Worm (Caenorhabditis elegans) whole organism, L4/young adult: Measurements from ENCODE around the gene Y51H7BR.8.
"Not testable (repeated sequence)": the region's sequence is repeated elsewhere in the genome, so short reads cannot be mapped to it uniquely, and the experiment has no call there.

ENCODE experiments used
- W03F9.2 ChIP-seq: fragments of 150-350 bp; optimal IDR thresholded peaks from 2 replicates; lab custom pipeline; 2014; ENCODE audit warnings: missing biosample characterization, missing genetic modification characterization
- dao-5 ChIP-seq: sonication (generic microtip); optimal IDR thresholded peaks from 2 replicates; lab custom pipeline; 2016; ENCODE audit warnings: missing genotype, missing genetic modification characterization, moderate library complexity, missing compliant biosample characterization
- him-1 ChIP-seq: sonication (generic microtip); optimal IDR thresholded peaks from 2 replicates; lab custom pipeline; 2016; ENCODE audit warnings: missing genotype, missing genetic modification reagents, missing genetic modification characterization, missing compliant biosample characterization

Gene Y51H7BR.8

DNA sequence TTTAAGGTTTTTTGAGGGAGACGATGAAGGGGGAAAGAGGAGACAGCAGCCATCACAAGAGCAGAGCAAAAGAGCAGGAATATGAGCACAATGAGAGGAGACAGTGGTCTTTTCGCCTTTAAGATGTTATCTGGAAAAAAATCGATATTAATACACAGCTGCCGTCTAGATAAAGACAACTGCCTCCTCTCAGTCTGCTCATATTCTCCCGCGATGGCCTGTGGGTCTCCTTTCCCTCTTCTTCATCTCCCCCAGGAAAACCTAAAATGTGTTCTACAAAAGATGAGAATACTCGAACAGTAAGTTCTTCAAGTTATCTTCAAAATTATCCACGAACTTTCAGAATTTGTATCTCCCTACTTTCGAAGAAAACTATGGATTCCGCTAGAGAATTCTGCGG lies 31.5 kb downstream of the Y51H7BR.8 start, which contains the start of the genes fbxb-52 and fbxb-51:
TSS of gene fbxb-52 (minus strand) at position 101 of the 400 bp plus-strand sequence.
TSS of gene fbxb-51 (plus strand) at position 212 of the 400 bp plus-strand sequence.
- TF ChIP-seq dao-5 (tag; lab: Kevin White, UChicago), result no peak
- no peak for TF ChIP-seq him-1
- TF ChIP-seq W03F9.2, result no peak

- TF ChIP-seq dao-5 (tag; lab: Kevin White, UChicago); W03F9.2; him-1: not testable (repeated sequence)
These were observed 37.2 kb downstream of the Y51H7BR.8 start, which contains the start of the genes fbxb-54 and fbxb-50 for ce11 chrII:1556217-1556616. Gene fbxb-54, minus strand, starts transcription at chrII:1556317. Gene fbxb-50, plus strand, starts transcription at chrII:1556443.

- no peak for TF ChIP-seq W03F9.2
- no peak for TF ChIP-seq him-1
- TF ChIP-seq dao-5 (tag; lab: Kevin White, UChicago), result no peak
These were observed 41.8 kb downstream of the Y51H7BR.8 start for ce11 chrII:1560839-1561238.

DNA sequence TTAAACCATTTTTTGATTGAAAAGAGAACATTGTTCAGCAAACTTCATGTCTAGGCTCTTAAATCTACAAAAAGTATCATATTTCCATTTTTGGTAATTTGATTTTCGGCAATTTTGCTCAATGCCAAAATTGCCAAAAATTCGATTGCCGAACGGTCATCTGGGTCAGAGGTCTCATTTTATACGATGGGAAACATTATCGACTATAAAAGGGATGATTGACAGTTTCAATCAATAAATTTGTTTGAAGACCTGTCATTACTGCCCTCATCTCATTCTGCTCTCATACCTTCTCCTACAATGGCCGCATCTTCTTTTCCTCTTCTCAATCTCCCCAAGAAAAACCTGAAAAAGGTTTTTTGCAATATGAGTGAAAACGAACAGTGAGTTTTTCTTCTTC lies 42.8 kb downstream of the Y51H7BR.8 start, which contains the start of gene K05F6.14:
TSS of gene K05F6.14 (plus strand) at position 301 of the 400 bp plus-strand sequence.
- TF ChIP-seq dao-5 (tag; lab: Kevin White, UChicago), result no peak
- no peak for TF ChIP-seq W03F9.2
- TF ChIP-seq him-1, result no peak

DNA sequence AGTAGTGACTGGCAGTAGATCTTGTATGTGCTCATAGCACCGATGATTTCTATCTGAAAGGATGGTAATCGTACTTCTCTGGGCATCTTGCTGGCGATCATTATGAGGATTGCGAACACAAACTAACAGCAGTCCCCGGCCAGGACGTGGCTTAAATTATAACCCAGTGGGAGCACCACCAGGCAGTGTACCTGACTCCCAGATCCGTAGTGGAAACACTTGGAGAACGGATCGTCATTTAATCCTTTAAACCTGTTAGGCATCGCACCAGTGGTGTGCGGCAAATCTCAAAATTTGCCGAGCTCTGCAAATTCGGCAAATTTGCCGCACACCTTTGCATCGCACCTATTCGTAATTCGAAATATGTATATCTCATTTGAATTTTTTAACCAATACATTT lies 48.6 kb downstream of the Y51H7BR.8 start, which contains the start of gene K05F6.8:
TSS of gene K05F6.8 (minus strand) at position 101 of the 400 bp plus-strand sequence.
- TF ChIP-seq W03F9.2 (no peak), him-1 (no peak), dao-5 (tag; lab: Kevin White, UChicago) (no peak)

DNA sequence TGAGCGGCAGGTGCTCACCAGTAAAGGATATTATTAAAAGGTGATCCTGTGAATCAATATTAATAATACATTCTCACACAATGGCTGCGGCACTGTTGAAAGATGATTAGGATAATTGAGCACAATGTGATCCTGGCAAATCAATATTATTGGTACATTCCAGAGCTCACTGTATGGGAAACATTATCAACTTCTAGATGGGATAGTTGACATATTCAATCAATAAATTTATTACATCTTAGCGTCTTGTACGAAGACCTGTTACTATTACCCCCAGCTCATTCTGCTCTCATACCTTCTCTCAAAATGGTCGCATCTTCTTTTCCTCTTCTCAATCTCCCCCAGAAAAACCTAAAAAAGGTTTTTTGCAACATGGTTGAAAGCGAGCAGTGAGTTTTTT lies 49.2 kb downstream of the Y51H7BR.8 start, which contains the start of gene fbxb-49:
TSS of gene fbxb-49 (plus strand) at position 301 of the 400 bp plus-strand sequence.
- TF ChIP-seq him-1, result no peak
- TF ChIP-seq W03F9.2, result no peak
- TF ChIP-seq dao-5 (tag; lab: Kevin White, UChicago), result no peak
